Worm (Caenorhabditis elegans) whole organism, L4 larva: ENCODE measurements around the gene abcf-1.

Experiments used
- F44E2.7 ChIP-seq: fragments of 200-800 bp; sonication (Bioruptor generic); IDR thresholded peaks from 2 replicates; pipeline ENCODE4 v2.1.2; 2022; ENCODE audit warnings: missing genetic modification characterization, missing compliant biosample characterization
- daf-8 ChIP-seq: fragments of 200-800 bp; sonication (Bioruptor generic); IDR thresholded peaks from 2 replicates; pipeline ENCODE4 v1.3.6; 2022; ENCODE audit warnings: missing genetic modification characterization, missing compliant biosample characterization
- egl-27 ChIP-seq: sonication (generic microtip); optimal IDR thresholded peaks from 3 replicates; lab custom pipeline; 2017; ENCODE audit warnings: missing biosample characterization, missing genetic modification reagents, missing genetic modification characterization
- lin-15B ChIP-seq: fragments of 150-350 bp; sonication (generic microtip); optimal IDR thresholded peaks from 3 replicates; lab custom pipeline; 2014; ENCODE audit warnings: missing biosample characterization, missing genetic modification characterization
- nhr-102 ChIP-seq: sonication (generic microtip); optimal IDR thresholded peaks from 2 replicates; lab custom pipeline; 2016; ENCODE audit warnings: mild to moderate bottlenecking, missing genetic modification characterization, moderate library complexity, missing compliant biosample characterization

- TF ChIP-seq F44E2.7 (GFP tag; lab: Robert Waterston, UW) (no peak), egl-27 (no peak), lin-15B (tag; lab: Kevin White, UChicago) (no peak), daf-8 (GFP tag; lab: Robert Waterston, UW) (no peak), nhr-102 (tag; lab: Kevin White, UChicago) (no peak)
Measured at ce11 chrV:12788451-12788850, 25.3 kb upstream of the abcf-1 start, which contains the start of gene srbc-44.
